Worm (Caenorhabditis elegans) whole organism, L4 larva: Measurements from ENCODE around the gene cec-3.

Experiments used
- lsy-2 ChIP-seq, 2 experiments: fragments of 150-350 bp in 1 of 2; sonication (generic microtip) in 1 of 2; optimal IDR thresholded peaks; 2 replicates each; lab custom pipeline; 2014 to 2017; ENCODE audit warnings: missing biosample characterization in 2 of 2, missing genetic modification characterization in 2 of 2
- mdl-1 ChIP-seq, 2 experiments: fragments of 150-350 bp in 1 of 2; sonication (generic microtip) in 1 of 2; optimal IDR thresholded peaks; 2 replicates each; lab custom pipeline; 2014 to 2017; ENCODE audit warnings: missing biosample characterization in 2 of 2, missing genetic modification characterization in 2 of 2
- nhr-28 ChIP-seq: fragments of 150-350 bp; optimal IDR thresholded peaks from 2 replicates; lab custom pipeline; 2014; ENCODE audit warnings: missing biosample characterization, missing genetic modification characterization
- snpc-1.2 ChIP-seq: fragments of 200-800 bp; sonication (Bioruptor generic); IDR thresholded peaks from 2 replicates; pipeline ENCODE4 v1.3.6; 2022; ENCODE audit warnings: missing genetic modification reagents, missing genetic modification characterization, missing compliant biosample characterization
- unc-130 ChIP-seq: sonication (generic microtip); optimal IDR thresholded peaks from 2 replicates; lab custom pipeline; 2016; ENCODE audit warnings: missing genetic modification reagents, missing genetic modification characterization, missing compliant biosample characterization
- unc-39 ChIP-seq: sonication (generic microtip); optimal IDR thresholded peaks from 2 replicates; lab custom pipeline; 2017; ENCODE audit warnings: missing biosample characterization, missing genetic modification characterization

ce11 chrII:7832054-7832453 lies 25.3 kb downstream of the cec-3 start, which contains the start of gene T09A5.14:
- no peak for TF ChIP-seq lsy-2 (tag; optimal IDR thresholded peaks at IDR 0.05; lab: Kevin White, UChicago)
- TF ChIP-seq unc-130 (GFP tag; lab: Kevin White, UChicago) = no peak
- no peak for TF ChIP-seq snpc-1.2 (GFP tag; lab: Robert Waterston, UW)
- TF ChIP-seq unc-39 = no peak
- no peak for TF ChIP-seq nhr-28 (tag; lab: Kevin White, UChicago)
- TF ChIP-seq mdl-1 (tag; optimal IDR thresholded peaks at IDR 0.05; lab: Kevin White, UChicago) = no peak
